Worm (Caenorhabditis elegans): Measurements from ENCODE around the gene snet-1.

DNA sequence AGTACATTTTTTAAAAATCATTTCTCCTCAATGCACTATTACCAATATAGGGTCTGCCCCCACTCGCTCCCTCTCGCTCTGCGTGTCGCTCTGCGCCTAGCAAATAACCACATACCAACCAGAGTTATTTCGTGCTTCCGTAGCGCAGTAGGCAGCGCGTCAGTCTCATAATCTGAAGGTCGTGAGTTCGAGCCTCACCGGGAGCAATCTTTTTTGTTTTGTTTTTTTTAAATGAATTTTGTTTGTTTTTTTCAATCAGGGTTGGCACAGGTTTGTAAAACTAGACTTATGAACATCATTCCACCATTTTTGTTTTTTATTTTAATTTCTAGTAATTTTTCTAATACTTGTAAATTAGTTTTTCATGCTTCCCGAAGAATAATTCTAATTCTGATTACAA lies 28.9 kb upstream of the snet-1 start:
- TF ChIP-seq rnt-1 (tag; optimal IDR thresholded peaks at IDR 0.05): peak; percentile 69
- peak; percentile 51 for TF ChIP-seq fkh-10 (GFP tag; optimal IDR thresholded peaks at IDR 0.05)
- peak in 2 of 6 experiments; percentile 19 to 36 for TF ChIP-seq elt-3 (tag; optimal IDR thresholded peaks at IDR 0.05)

All from whole organism, L1 larva.